Worm (Caenorhabditis elegans): Measurements from ENCODE around the gene ZK1010.2.
A peak's percentile ranks its signal among the peaks of the same experiment; 100 is the strongest.

ZK1010.2 gene

DNA sequence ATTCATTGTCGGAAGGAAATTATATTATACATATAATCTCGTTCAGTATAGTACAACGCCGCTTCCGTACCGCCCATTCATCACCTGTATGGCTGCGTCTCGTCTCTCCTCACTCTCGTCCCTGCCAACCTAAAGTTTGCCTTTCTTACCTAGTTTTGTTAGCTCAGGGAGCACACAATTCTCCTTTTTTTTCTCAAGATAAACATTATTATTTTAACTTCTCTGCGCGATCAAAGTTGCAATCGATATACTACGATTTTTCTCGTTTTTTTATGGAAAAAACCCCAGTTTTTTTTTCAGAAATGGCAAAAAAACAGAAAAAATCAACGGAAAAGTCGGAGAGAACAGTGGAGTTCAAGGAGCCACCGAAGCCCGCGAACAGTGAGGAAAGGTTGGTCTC, 43.2 kb downstream of the ZK1010.2 start, which contains the start of gene epg-3 (continued):
- no peak for TF ChIP-seq hlh-30 (tag; optimal IDR thresholded peaks at IDR 0.05; ENCODE audit: insufficient read depth)
- no peak for TF ChIP-seq tbx-7 (tag; optimal IDR thresholded peaks at IDR 0.05)

DNA sequence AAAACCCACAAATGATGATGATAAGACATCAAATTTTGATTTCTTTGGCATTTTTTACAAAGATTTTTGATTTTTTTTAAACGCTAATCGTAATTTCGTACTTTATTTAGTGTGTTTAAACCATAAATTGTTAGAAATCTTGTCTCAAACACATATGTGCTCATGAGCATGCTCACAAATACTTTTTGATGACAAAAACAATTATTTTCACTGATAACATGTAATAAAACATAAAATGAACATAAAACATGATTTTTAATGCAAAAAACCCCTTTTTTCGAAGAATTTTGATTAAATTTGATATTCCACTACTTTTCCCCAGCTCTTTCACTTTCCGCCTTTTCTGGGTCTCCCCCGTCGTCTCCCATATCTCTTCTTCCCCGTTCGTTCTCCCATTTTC, 44.9 kb downstream of the ZK1010.2 start:
- no peak for TF ChIP-seq fkh-6 (tag; optimal IDR thresholded peaks at IDR 0.05)
- TF ChIP-seq ztf-16 (tag; optimal IDR thresholded peaks at IDR 0.05), result no peak
- no peak for TF ChIP-seq che-1 (tag; optimal IDR thresholded peaks at IDR 0.05)
- no peak for TF ChIP-seq rnt-1 (tag; optimal IDR thresholded peaks at IDR 0.05)
- TF ChIP-seq fkh-10 (GFP tag; optimal IDR thresholded peaks at IDR 0.05), result no peak
- TF ChIP-seq mec-3 (tag; optimal IDR thresholded peaks at IDR 0.05; ENCODE audit: borderline replicate concordance), result no peak
- TF ChIP-seq pqm-1 (tag; optimal IDR thresholded peaks at IDR 0.05), result no peak
- no peak for TF ChIP-seq ref-2 (tag; optimal IDR thresholded peaks at IDR 0.05)
- TF ChIP-seq nhr-11 (tag; optimal IDR thresholded peaks at IDR 0.05), result no peak
- no peak for TF ChIP-seq unc-42 (tag; optimal IDR thresholded peaks at IDR 0.05)
- TF ChIP-seq pha-4 (tag; optimal IDR thresholded peaks at IDR 0.05), result no peak
- no peak for TF ChIP-seq lim-6 (tag; optimal IDR thresholded peaks at IDR 0.05)
- no peak for TF ChIP-seq unc-86 (tag; optimal IDR thresholded peaks at IDR 0.05)
- no peak for TF ChIP-seq T23F11.4 (GFP tag; optimal IDR thresholded peaks at IDR 0.05)

- TF ChIP-seq fkh-6 (tag; optimal IDR thresholded peaks at IDR 0.05) (no peak), nfya-1 (tag; optimal IDR thresholded peaks at IDR 0.05) (peak; percentile 32), K02D7.2 (tag; optimal IDR thresholded peaks at IDR 0.05) (peak; percentile 59), ceh-34 (tag; optimal IDR thresholded peaks at IDR 0.05) (peak; percentile 2), lim-6 (tag; optimal IDR thresholded peaks at IDR 0.05) (no peak), ceh-31 (tag; optimal IDR thresholded peaks at IDR 0.05) (peak; percentile 6)
These were observed 45.8 kb downstream of the ZK1010.2 start, which contains the start of gene rbm-7 for ce11 chrIII:12931786-12932427. Gene rbm-7, minus strand, starts transcription at chrIII:12931867.

- TF ChIP-seq unc-42 (tag; optimal IDR thresholded peaks at IDR 0.05) (no peak), ceh-2 (tag; optimal IDR thresholded peaks at IDR 0.05) (no peak), ahr-1 (tag; optimal IDR thresholded peaks at IDR 0.05) (no peak), pros-1 (tag; optimal IDR thresholded peaks at IDR 0.05) (no peak), odd-2 (tag; optimal IDR thresholded peaks at IDR 0.05) (no peak), ets-4 (tag; optimal IDR thresholded peaks at IDR 0.05) (no peak), ceh-31 (tag; optimal IDR thresholded peaks at IDR 0.05) (no peak), unc-55 (GFP tag; optimal IDR thresholded peaks at IDR 0.05) (no peak), rnt-1 (tag; optimal IDR thresholded peaks at IDR 0.05) (no peak), pha-4 (tag; optimal IDR thresholded peaks at IDR 0.05) (no peak)
These were observed 46.6 kb downstream of the ZK1010.2 start for ce11 chrIII:12931108-12931507.

DNA sequence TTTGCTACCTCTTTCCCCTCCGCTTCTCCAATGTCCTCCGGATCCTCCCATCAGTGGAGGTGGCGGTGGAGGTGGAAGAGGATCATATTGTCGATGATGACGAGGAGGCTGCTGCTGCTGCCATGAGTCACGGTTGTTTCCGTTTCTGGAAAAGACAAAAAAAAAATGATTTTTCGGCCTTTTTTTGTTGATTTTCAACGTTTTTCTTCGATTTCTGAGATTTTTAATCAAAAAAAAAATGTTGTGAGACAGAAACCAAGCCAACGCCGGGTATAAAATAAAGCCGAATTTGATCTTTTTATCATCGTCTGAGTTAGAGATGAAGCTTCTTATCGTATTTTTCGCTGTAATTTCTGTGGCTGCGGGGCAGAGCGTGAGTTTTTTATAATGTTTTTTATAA, 48.1 kb downstream of the ZK1010.2 start, which contains the start of gene Y37D8A.19:
Gene Y37D8A.19, plus strand, starts transcription at position 301 of the 400 bp plus-strand sequence.
- no peak for TF ChIP-seq dmd-4 (tag; optimal IDR thresholded peaks at IDR 0.05; ENCODE audit: borderline replicate concordance)
- no peak for TF ChIP-seq odd-2 (tag; optimal IDR thresholded peaks at IDR 0.05)
- TF ChIP-seq pat-9 (tag; optimal IDR thresholded peaks at IDR 0.05), result no peak
- no peak for TF ChIP-seq ceh-9 (tag; optimal IDR thresholded peaks at IDR 0.05)
- no peak for TF ChIP-seq pqm-1 (tag; optimal IDR thresholded peaks at IDR 0.05)
- no peak for TF ChIP-seq sdc-2 (tag; optimal IDR thresholded peaks at IDR 0.05)
- no peak for TF ChIP-seq eyg-1 (tag; optimal IDR thresholded peaks at IDR 0.05)
- TF ChIP-seq T23F11.4 (GFP tag; optimal IDR thresholded peaks at IDR 0.05), result no peak
- no peak for TF ChIP-seq syd-9 (tag; optimal IDR thresholded peaks at IDR 0.05)
- TF ChIP-seq che-1 (tag; optimal IDR thresholded peaks at IDR 0.05), result no peak
- no peak for TF ChIP-seq tbx-7 (tag; optimal IDR thresholded peaks at IDR 0.05)
- no peak for TF ChIP-seq nfya-1 (tag; optimal IDR thresholded peaks at IDR 0.05)
- TF ChIP-seq F13H6.1 (tag; optimal IDR thresholded peaks at IDR 0.05), result no peak

All from whole organism, late embryonic.